Fruit fly (Drosophila melanogaster) Kc167 (cell line): ENCODE results near the gene CG32440.

ENCODE experiments used
- Myc ChIP-seq: fragments of >200 bp; optimal IDR thresholded peaks from 2 replicates; lab custom pipeline; 2017; ENCODE audit warnings: missing external identifiers
- h ChIP-seq: fragments of >200 bp; optimal IDR thresholded peaks from 3 replicates; lab custom pipeline; 2018; ENCODE audit warnings: missing external identifiers
- insv ChIP-seq: fragments of >200 bp; optimal IDR thresholded peaks from 3 replicates; lab custom pipeline; 2018; ENCODE audit warnings: missing external identifiers

DNA sequence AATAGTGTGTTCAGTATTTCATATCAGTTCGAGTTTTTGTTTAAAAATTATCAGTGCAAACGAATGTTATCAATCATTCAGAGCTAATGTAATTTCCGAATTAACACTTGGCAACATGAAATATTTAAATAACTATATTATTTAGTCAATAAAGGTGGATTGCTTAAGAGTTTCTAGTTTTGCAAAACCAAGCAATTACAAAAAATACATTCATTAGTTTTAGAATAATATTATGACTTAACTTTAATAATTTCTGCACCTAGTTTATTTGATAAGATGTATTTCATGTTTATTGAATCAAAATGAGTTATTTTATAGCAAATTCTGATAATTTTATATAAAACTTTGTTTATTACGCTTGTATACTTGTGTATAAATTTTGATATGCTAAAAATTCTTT lies 23.5 kb downstream of the CG32440 start:
- TF ChIP-seq h, result no peak
- TF ChIP-seq insv (lab: Kevin White, UChicago), result no peak
- no peak for TF ChIP-seq Myc (lab: Kevin White, UChicago)
